Worm (Caenorhabditis elegans) whole organism, late embryonic: ENCODE data around the gene pals-26.

Source experiments
- F13H6.1 ChIP-seq: sonication (generic microtip); optimal IDR thresholded peaks from 2 replicates; lab custom pipeline; 2016; ENCODE audit warnings: missing genetic modification characterization, missing compliant biosample characterization
- T23F11.4 ChIP-seq: fragments of 200-800 bp; sonication (Bioruptor generic); optimal IDR thresholded peaks from 2 replicates; lab custom pipeline; 2018; ENCODE audit warnings: mild to moderate bottlenecking, missing genetic modification characterization, missing compliant biosample characterization
- Y22D7AL.16 ChIP-seq: sonication (generic microtip); optimal IDR thresholded peaks from 2 replicates; lab custom pipeline; 2016; ENCODE audit warnings: missing genetic modification characterization, missing compliant biosample characterization
- ceh-14 ChIP-seq: sonication (generic microtip); optimal IDR thresholded peaks from 2 replicates; lab custom pipeline; 2016; ENCODE audit warnings: missing genotype, missing genetic modification characterization, missing compliant biosample characterization
- ceh-18 ChIP-seq: sonication (generic microtip); optimal IDR thresholded peaks from 2 replicates; lab custom pipeline; 2016; ENCODE audit warnings: missing genetic modification characterization, missing compliant biosample characterization
- ceh-19 ChIP-seq: fragments of 200-800 bp; sonication (Bioruptor generic); optimal IDR thresholded peaks from 2 replicates; lab custom pipeline; 2018; ENCODE audit warnings: mild to moderate bottlenecking, missing genetic modification characterization, missing compliant biosample characterization
- ceh-2 ChIP-seq: sonication (generic microtip); optimal IDR thresholded peaks from 2 replicates; lab custom pipeline; 2016; ENCODE audit warnings: missing genotype, missing genetic modification characterization, missing compliant biosample characterization
- ceh-22 ChIP-seq: sonication (generic microtip); optimal IDR thresholded peaks from 2 replicates; lab custom pipeline; 2017; ENCODE audit warnings: missing biosample characterization, missing genetic modification characterization
- ceh-30 ChIP-seq: fragments of 150-350 bp; optimal IDR thresholded peaks from 2 replicates; lab custom pipeline; 2014; ENCODE audit warnings: missing biosample characterization, missing genetic modification characterization
- ceh-34 ChIP-seq: sonication (generic microtip); optimal IDR thresholded peaks from 2 replicates; lab custom pipeline; 2016; ENCODE audit warnings: mild to moderate bottlenecking, missing genetic modification characterization, missing compliant biosample characterization
- ceh-45 ChIP-seq: fragments of 200-800 bp; sonication (Bioruptor generic); IDR thresholded peaks from 2 replicates; pipeline ENCODE4 v1.3.6; 2022; ENCODE audit warnings: missing genetic modification reagents, missing genetic modification characterization, missing compliant biosample characterization
- che-1 ChIP-seq: sonication (generic microtip); optimal IDR thresholded peaks from 2 replicates; lab custom pipeline; 2016; ENCODE audit warnings: mild to moderate bottlenecking, missing genetic modification characterization, missing compliant biosample characterization
- elt-2 ChIP-seq: sonication (generic microtip); optimal IDR thresholded peaks from 2 replicates; lab custom pipeline; 2016; ENCODE audit warnings: missing genetic modification reagents, missing genetic modification characterization, missing compliant biosample characterization
- ets-4 ChIP-seq: sonication (generic microtip); optimal IDR thresholded peaks from 2 replicates; lab custom pipeline; 2016; ENCODE audit warnings: missing genetic modification characterization, missing compliant biosample characterization
- fax-1 ChIP-seq: sonication (generic microtip); optimal IDR thresholded peaks from 2 replicates; lab custom pipeline; 2016; ENCODE audit warnings: missing genotype, missing genetic modification characterization, missing compliant biosample characterization
- gmeb-2 ChIP-seq: sonication (generic microtip); optimal IDR thresholded peaks from 2 replicates; lab custom pipeline; 2016; ENCODE audit warnings: missing genetic modification characterization, inconsistent platforms, missing compliant biosample characterization
- hlh-13 ChIP-seq: fragments of 200-800 bp; sonication (Bioruptor generic); optimal IDR thresholded peaks from 2 replicates; lab custom pipeline; 2018; ENCODE audit warnings: mild to moderate bottlenecking, missing genetic modification characterization, missing compliant biosample characterization
- hlh-6 ChIP-seq: sonication (generic microtip); optimal IDR thresholded peaks from 2 replicates; lab custom pipeline; 2016; ENCODE audit warnings: missing genotype, missing genetic modification characterization, missing compliant biosample characterization
- hlh-8 ChIP-seq: sonication (generic microtip); optimal IDR thresholded peaks from 2 replicates; lab custom pipeline; 2016; ENCODE audit warnings: missing genotype, missing genetic modification characterization, missing compliant biosample characterization
- lin-11 ChIP-seq: fragments of 200-800 bp; sonication (Bioruptor generic); optimal IDR thresholded peaks from 2 replicates; lab custom pipeline; 2018; ENCODE audit warnings: mild to moderate bottlenecking, missing genetic modification characterization, missing compliant biosample characterization
- nfya-1 ChIP-seq: sonication (generic microtip); optimal IDR thresholded peaks from 2 replicates; lab custom pipeline; 2017; ENCODE audit warnings: missing genetic modification characterization, mild to moderate bottlenecking, missing compliant biosample characterization, antibody characterized with exemption, moderate library complexity
- npax-4 ChIP-seq: sonication (generic microtip); optimal IDR thresholded peaks from 2 replicates; lab custom pipeline; 2016; ENCODE audit warnings: missing genetic modification characterization, missing compliant biosample characterization
- pat-9 ChIP-seq: fragments of 200-800 bp; sonication (Bioruptor generic); optimal IDR thresholded peaks from 2 replicates; lab custom pipeline; 2018; ENCODE audit warnings: mild to moderate bottlenecking, missing genetic modification characterization, moderate library complexity, missing compliant biosample characterization
- pax-1 ChIP-seq: fragments of 150-350 bp; optimal IDR thresholded peaks from 2 replicates; lab custom pipeline; 2014; ENCODE audit warnings: missing biosample characterization, missing genetic modification characterization
- pros-1 ChIP-seq: fragments of 150-350 bp; optimal IDR thresholded peaks from 2 replicates; lab custom pipeline; 2014; ENCODE audit warnings: missing biosample characterization, missing genetic modification reagents, missing genetic modification characterization
- ref-2 ChIP-seq: sonication (generic microtip); optimal IDR thresholded peaks from 2 replicates; lab custom pipeline; 2016; ENCODE audit warnings: missing genetic modification characterization, missing compliant biosample characterization
- rnt-1 ChIP-seq: sonication (generic microtip); optimal IDR thresholded peaks from 2 replicates; lab custom pipeline; 2016; ENCODE audit warnings: missing genetic modification characterization, missing compliant biosample characterization
- sox-2 ChIP-seq: fragments of 200-800 bp; sonication (Bioruptor generic); IDR thresholded peaks from 2 replicates; pipeline ENCODE4 v1.3.6; 2022; ENCODE audit warnings: missing genetic modification reagents, missing genetic modification characterization, missing compliant biosample characterization
- syd-9 ChIP-seq: sonication (generic microtip); optimal IDR thresholded peaks from 2 replicates; lab custom pipeline; 2016; ENCODE audit warnings: mild to moderate bottlenecking, missing genetic modification characterization, moderate library complexity, missing compliant biosample characterization
- tbx-2 ChIP-seq: sonication (generic microtip); optimal IDR thresholded peaks from 2 replicates; lab custom pipeline; 2016; ENCODE audit warnings: missing genetic modification characterization, missing compliant biosample characterization
- tbx-7 ChIP-seq: sonication (generic microtip); optimal IDR thresholded peaks from 2 replicates; lab custom pipeline; 2016; ENCODE audit warnings: missing genotype, missing genetic modification characterization, missing compliant biosample characterization
- ttx-3 ChIP-seq: sonication (generic microtip); optimal IDR thresholded peaks from 2 replicates; lab custom pipeline; 2016; ENCODE audit warnings: missing genetic modification reagents, missing genetic modification characterization, missing compliant biosample characterization
- unc-3 ChIP-seq, 2 experiments: fragments of 200-800 bp in 1 of 2; sonication (Bioruptor generic) in 1 of 2; sonication (generic microtip) in 1 of 2; conservative IDR thresholded peaks in 1 of 2; optimal IDR thresholded peaks in 1 of 2; 2 replicates each; pipeline versions ENCODE4 v1.3.6 to Lab custom; 2016 to 2022; ENCODE audit warnings: missing compliant biosample characterization in 2 of 2, missing genetic modification characterization in 2 of 2, missing genetic modification reagents in 1 of 2
- unc-55 ChIP-seq: sonication (generic microtip); optimal IDR thresholded peaks from 2 replicates; lab custom pipeline; 2017; ENCODE audit warnings: missing biosample characterization, missing genetic modification reagents, missing genetic modification characterization

The pals-26 gene

DNA sequence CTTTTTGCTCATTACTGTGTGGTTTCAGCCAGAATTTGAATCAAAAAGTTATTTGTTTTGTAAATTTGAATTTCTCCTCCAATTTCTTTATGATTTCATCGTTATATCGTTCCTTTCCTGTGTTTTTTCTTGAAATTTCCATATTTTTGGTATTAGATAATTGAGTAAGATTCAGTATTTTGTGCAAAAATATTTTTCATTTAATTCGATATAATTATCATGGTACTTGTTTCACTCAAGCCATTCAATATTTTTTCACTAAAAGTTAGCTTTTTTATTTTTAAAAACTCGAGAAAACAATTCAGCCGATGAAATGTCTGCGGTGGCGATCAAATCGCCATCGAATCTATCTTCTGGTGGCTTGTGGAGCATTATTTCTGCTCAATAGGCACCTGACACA lies 29.9 kb upstream of the pals-26 start, which contains the start of gene hse-5:
Gene hse-5 (plus strand): TSS at position 301 of the 400 bp plus-strand sequence.
- TF ChIP-seq npax-4 (tag; lab: Kevin White, UChicago), result no peak
- TF ChIP-seq ceh-14 (tag; lab: Kevin White, UChicago), result no peak
- no peak for TF ChIP-seq unc-3 (GFP tag; conservative IDR thresholded peaks at IDR 0.05; lab: Robert Waterston, UW)
- TF ChIP-seq unc-3 (tag; optimal IDR thresholded peaks at IDR 0.05; lab: Kevin White, UChicago), result no peak
- no peak for TF ChIP-seq hlh-8
- no peak for TF ChIP-seq tbx-7 (tag; lab: Kevin White, UChicago)

DNA sequence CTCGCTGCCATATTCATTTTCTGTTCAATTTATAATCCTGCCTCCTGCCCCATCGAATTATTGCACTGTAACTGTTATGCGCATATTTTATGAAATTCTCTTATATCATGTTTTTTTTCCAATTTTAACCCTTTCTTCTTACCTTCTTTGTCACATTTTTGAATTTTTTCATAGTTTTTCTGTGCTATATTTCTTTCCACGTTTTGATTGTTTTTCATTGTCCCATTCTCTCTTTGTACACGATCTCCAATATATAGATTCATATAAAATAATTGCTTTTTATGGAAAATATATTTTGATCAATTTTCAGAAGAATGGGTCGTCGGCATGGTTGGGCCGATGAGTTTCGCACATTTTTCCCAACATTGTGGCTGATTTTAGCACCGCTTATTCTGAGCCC lies 25.2 kb upstream of the pals-26 start, which contains the start of gene B0285.6:
Gene B0285.6 (plus strand): TSS at position 301 of the 400 bp plus-strand sequence.
- TF ChIP-seq ceh-34 (tag; lab: Kevin White, UChicago), result no peak
- no peak for TF ChIP-seq syd-9 (tag; lab: Kevin White, UChicago)
- no peak for TF ChIP-seq nfya-1 (tag; lab: Kevin White, UChicago)
- no peak for TF ChIP-seq pax-1
- TF ChIP-seq, all 69 proteins: peak for 0

DNA sequence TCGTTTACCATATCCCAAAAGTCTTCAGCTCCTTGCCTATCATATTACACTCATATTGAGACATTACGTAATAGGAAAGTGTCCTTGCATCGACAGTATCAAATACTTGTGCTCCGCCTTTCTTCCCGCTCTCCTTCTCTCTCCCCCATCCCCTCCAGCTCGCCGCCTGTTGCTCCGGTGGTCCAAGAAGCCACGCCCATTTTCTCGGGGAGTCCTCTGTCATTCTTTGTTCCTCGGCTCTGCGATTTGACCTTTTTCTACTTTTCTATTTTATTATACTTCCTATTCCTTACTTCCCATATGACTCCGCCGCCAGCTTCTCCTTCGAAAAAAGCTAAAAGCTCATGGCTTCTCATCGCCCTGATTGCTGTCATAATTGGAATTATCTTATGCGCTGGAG lies 18.6 kb upstream of the pals-26 start, which contains the start of gene mnp-1:
Gene mnp-1 (plus strand): TSS at position 211 of the 400 bp plus-strand sequence.
- TF ChIP-seq tbx-2, result no peak
- no peak for TF ChIP-seq hlh-13
- TF ChIP-seq ceh-22 (tag; lab: Kevin White, UChicago), result no peak
- no peak for TF ChIP-seq ttx-3
- TF ChIP-seq che-1 (tag; lab: Kevin White, UChicago), result no peak
- TF ChIP-seq pros-1, result no peak
- no peak for TF ChIP-seq hlh-6 (tag; lab: Kevin White, UChicago)
- TF ChIP-seq unc-3 (GFP tag; conservative IDR thresholded peaks at IDR 0.05; lab: Robert Waterston, UW), result no peak
- no peak for TF ChIP-seq unc-3 (tag; optimal IDR thresholded peaks at IDR 0.05; lab: Kevin White, UChicago)
- TF ChIP-seq Y22D7AL.16, result no peak
- TF ChIP-seq ref-2, result no peak
- no peak for TF ChIP-seq ets-4
- no peak for TF ChIP-seq ceh-19 (GFP tag; lab: Kevin White, UChicago)
- no peak for TF ChIP-seq ceh-30 (tag; lab: Kevin White, UChicago)
- no peak for TF ChIP-seq fax-1 (tag; lab: Kevin White, UChicago)
- no peak for TF ChIP-seq ceh-2 (tag; lab: Kevin White, UChicago)
- no peak for TF ChIP-seq sox-2 (GFP tag; lab: Robert Waterston, UW)
- TF ChIP-seq lin-11 (tag; lab: Kevin White, UChicago), result no peak
- TF ChIP-seq F13H6.1 (tag; lab: Kevin White, UChicago), result no peak
- no peak for TF ChIP-seq ceh-45 (GFP tag; lab: Robert Waterston, UW)
- no peak for TF ChIP-seq pax-1

DNA sequence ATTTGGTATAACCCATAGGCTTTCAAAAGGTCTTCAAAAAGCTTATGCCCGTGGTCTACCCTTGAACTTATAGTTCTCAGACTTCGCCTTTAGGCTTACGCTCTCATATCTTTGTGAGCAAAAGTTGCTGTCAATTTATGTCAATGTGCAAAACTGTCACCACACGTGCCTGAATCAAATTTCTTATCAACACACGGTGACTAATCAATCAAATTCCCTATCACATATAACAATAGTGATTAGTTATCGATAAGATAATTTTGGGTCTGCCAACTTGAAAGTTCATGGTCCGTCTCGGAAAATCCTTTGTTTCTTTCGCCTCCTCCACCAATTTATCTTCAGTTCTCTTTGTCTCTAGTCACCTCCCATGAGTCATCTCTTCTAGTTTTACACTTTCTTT lies 17.5 kb upstream of the pals-26 start:
- TF ChIP-seq elt-2 (tag; lab: Kevin White, UChicago), result peak; percentile 93
- TF ChIP-seq pros-1, result no peak
- TF ChIP-seq gmeb-2 (tag; lab: Kevin White, UChicago), result no peak
- TF ChIP-seq ceh-34 (tag; lab: Kevin White, UChicago), result no peak
- TF ChIP-seq unc-55, result peak; percentile 63
- TF ChIP-seq hlh-6 (tag; lab: Kevin White, UChicago), result no peak
- TF ChIP-seq T23F11.4 (GFP tag; lab: Kevin White, UChicago), result no peak

DNA sequence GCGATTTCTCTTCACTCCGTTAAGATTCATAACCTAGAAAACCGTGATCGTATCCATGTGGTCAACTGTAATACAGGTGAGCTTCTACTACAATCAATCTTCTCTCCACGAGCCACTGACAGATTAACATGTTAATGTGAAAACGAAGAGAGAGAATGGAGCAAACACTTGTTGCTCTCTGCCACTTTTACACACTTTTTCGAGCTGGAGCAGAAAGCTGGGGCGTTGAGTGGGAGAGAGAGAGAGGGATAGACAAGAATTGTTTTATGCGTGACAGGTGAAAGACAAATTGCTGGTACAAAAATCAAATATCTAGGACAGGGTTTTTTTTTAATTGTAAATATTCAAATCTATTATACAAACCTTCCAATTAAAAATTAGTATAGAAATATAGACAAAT lies 16.6 kb upstream of the pals-26 start:
- TF ChIP-seq rnt-1, result peak; percentile 32
- TF ChIP-seq che-1 (tag; lab: Kevin White, UChicago), result no peak
- TF ChIP-seq unc-55, result peak; percentile 93
- peak; percentile 30 for TF ChIP-seq pat-9 (tag; lab: Kevin White, UChicago)
- TF ChIP-seq ceh-18 (tag; lab: Kevin White, UChicago), result peak; percentile 14
- TF ChIP-seq nfya-1 (tag; lab: Kevin White, UChicago), result peak; percentile 22
